Worm (Caenorhabditis elegans) whole organism, early embryonic: ENCODE results near the gene K08E4.8.

ENCODE experiments used
- ama-1 ChIP-seq: fragments of 150-350 bp; optimal IDR thresholded peaks from 2 replicates; lab custom pipeline; 2014
- flt-1 ChIP-seq: fragments of 200-800 bp; sonication (Bioruptor generic); IDR thresholded peaks from 2 replicates; pipeline ENCODE4 v1.3.6; 2022; ENCODE audit warnings: missing genetic modification characterization, missing compliant biosample characterization
- hmbx-1 ChIP-seq: sonication (generic microtip); optimal IDR thresholded peaks from 2 replicates; lab custom pipeline; 2016; ENCODE audit warnings: mild to moderate bottlenecking, missing genetic modification characterization, missing compliant biosample characterization
- hmg-4 ChIP-seq: fragments of 200-800 bp; sonication (Bioruptor generic); optimal IDR thresholded peaks from 2 replicates; lab custom pipeline; 2018; ENCODE audit warnings: mild to moderate bottlenecking, missing genetic modification characterization, missing compliant biosample characterization
- pes-1 ChIP-seq: fragments of 200-800 bp; sonication (Bioruptor generic); IDR thresholded peaks from 2 replicates; pipeline ENCODE4 v1.3.6; 2022; ENCODE audit warnings: missing genetic modification reagents, missing genetic modification characterization, missing compliant biosample characterization
- scrt-1 ChIP-seq: fragments of 200-800 bp; sonication (Bioruptor generic); IDR thresholded peaks from 2 replicates; pipeline ENCODE4 v1.3.6; 2022; ENCODE audit warnings: missing genetic modification characterization, missing compliant biosample characterization
- sea-1 ChIP-seq: fragments of 200-800 bp; sonication (Bioruptor generic); conservative IDR thresholded peaks from 2 replicates; pipeline ENCODE4 v1.3.6; 2022; ENCODE audit warnings: missing genetic modification characterization, missing compliant biosample characterization
- tbx-11 ChIP-seq: fragments of 200-800 bp; sonication (Bioruptor generic); IDR thresholded peaks from 2 replicates; pipeline ENCODE4 v1.3.6; 2022; ENCODE audit warnings: missing genetic modification characterization, missing compliant biosample characterization

DNA sequence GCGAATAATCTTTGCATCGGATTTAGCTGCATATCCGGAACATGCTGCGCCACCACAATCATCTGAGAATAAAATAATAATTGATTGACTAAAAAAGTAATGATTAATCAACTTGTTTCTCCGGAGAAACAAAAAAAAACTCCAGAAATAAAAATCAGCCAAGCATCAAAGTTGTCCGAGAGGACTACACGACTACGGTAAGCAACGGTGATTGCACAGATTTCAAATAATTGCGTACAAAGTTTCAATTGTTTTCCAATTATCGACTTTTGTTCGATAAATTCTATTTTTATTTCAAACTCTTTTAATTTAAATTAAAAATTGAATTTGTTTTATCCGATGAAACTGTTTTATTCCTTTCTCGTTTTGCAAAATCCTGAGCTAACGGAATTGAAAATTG lies 32.3 kb upstream of the K08E4.8 start, which contains the start of gene cpsf-4:
- no peak for TF ChIP-seq scrt-1
- TF ChIP-seq ama-1 = no peak
- TF ChIP-seq hmbx-1 (tag; lab: Kevin White, UChicago) = no peak
- TF ChIP-seq pes-1 = no peak
- no peak for TF ChIP-seq flt-1 (GFP tag; lab: Robert Waterston, UW)
- no peak for TF ChIP-seq hmg-4 (GFP tag; lab: Kevin White, UChicago)
- TF ChIP-seq tbx-11 (GFP tag; lab: Robert Waterston, UW) = no peak
- TF ChIP-seq sea-1 (GFP tag; lab: Robert Waterston, UW) = no peak
